Worm (Caenorhabditis elegans): ENCODE data around the gene C07B5.2.

C07B5.2 gene

ce11 chrX:9510448-9510847 lies 6.6 kb downstream of the C07B5.2 start:
- no peak for TF ChIP-seq dao-5 (tag; optimal IDR thresholded peaks at IDR 0.05)
- no peak for TF ChIP-seq him-1 (tag; optimal IDR thresholded peaks at IDR 0.05)
- no peak for TF ChIP-seq W03F9.2 (tag; optimal IDR thresholded peaks at IDR 0.05)

- TF ChIP-seq him-1 (tag; optimal IDR thresholded peaks at IDR 0.05) = no peak
- TF ChIP-seq dao-5 (tag; optimal IDR thresholded peaks at IDR 0.05) = no peak
- no peak for TF ChIP-seq W03F9.2 (tag; optimal IDR thresholded peaks at IDR 0.05)
Observed at ce11 chrX:9509922-9510321, 7.1 kb downstream of the C07B5.2 start.

ce11 chrX:9509516-9509915 lies 7.5 kb downstream of the C07B5.2 start:
- TF ChIP-seq dao-5 (tag; optimal IDR thresholded peaks at IDR 0.05) (no peak), him-1 (tag; optimal IDR thresholded peaks at IDR 0.05) (no peak), W03F9.2 (tag; optimal IDR thresholded peaks at IDR 0.05) (no peak)

- TF ChIP-seq W03F9.2 (tag; optimal IDR thresholded peaks at IDR 0.05) = no peak
Observed at ce11 chrX:9508426-9509010, 8.5 kb downstream of the C07B5.2 start.

ce11 chrX:9506341-9506740 lies 10.7 kb downstream of the C07B5.2 start:
- no peak for TF ChIP-seq dao-5 (tag; optimal IDR thresholded peaks at IDR 0.05)
- TF ChIP-seq W03F9.2 (tag; optimal IDR thresholded peaks at IDR 0.05) = no peak
- no peak for TF ChIP-seq him-1 (tag; optimal IDR thresholded peaks at IDR 0.05)

- TF ChIP-seq W03F9.2 (tag; optimal IDR thresholded peaks at IDR 0.05) = no peak
- TF ChIP-seq him-1 (tag; optimal IDR thresholded peaks at IDR 0.05) = no peak
- TF ChIP-seq dao-5 (tag; optimal IDR thresholded peaks at IDR 0.05) = no peak
Observed at ce11 chrX:9504911-9505397, 12.1 kb downstream of the C07B5.2 start.

- TF ChIP-seq dao-5 (tag; optimal IDR thresholded peaks at IDR 0.05) = no peak
- no peak for TF ChIP-seq him-1 (tag; optimal IDR thresholded peaks at IDR 0.05)
- no peak for TF ChIP-seq W03F9.2 (tag; optimal IDR thresholded peaks at IDR 0.05)
Observed at ce11 chrX:9504221-9504620, 12.8 kb downstream of the C07B5.2 start.

ce11 chrX:9499355-9499754 lies 17.7 kb downstream of the C07B5.2 start:
- TF ChIP-seq dao-5 (tag; optimal IDR thresholded peaks at IDR 0.05) (no peak), him-1 (tag; optimal IDR thresholded peaks at IDR 0.05) (no peak)

ce11 chrX:9494661-9495060 lies 22.3 kb downstream of the C07B5.2 start:
- TF ChIP-seq W03F9.2 (tag; optimal IDR thresholded peaks at IDR 0.05) = no peak
- TF ChIP-seq him-1 (tag; optimal IDR thresholded peaks at IDR 0.05) = no peak
- no peak for TF ChIP-seq dao-5 (tag; optimal IDR thresholded peaks at IDR 0.05)

- TF ChIP-seq W03F9.2 (tag; optimal IDR thresholded peaks at IDR 0.05) = no peak
- TF ChIP-seq him-1 (tag; optimal IDR thresholded peaks at IDR 0.05) = no peak
- no peak for TF ChIP-seq dao-5 (tag; optimal IDR thresholded peaks at IDR 0.05)
Observed at ce11 chrX:9491439-9491838, 25.6 kb downstream of the C07B5.2 start.

ce11 chrX:9489578-9489977 lies 27.4 kb downstream of the C07B5.2 start:
- TF ChIP-seq him-1 (tag; optimal IDR thresholded peaks at IDR 0.05) (no peak), W03F9.2 (tag; optimal IDR thresholded peaks at IDR 0.05) (no peak), dao-5 (tag; optimal IDR thresholded peaks at IDR 0.05) (no peak)

- TF ChIP-seq W03F9.2 (tag; optimal IDR thresholded peaks at IDR 0.05) = no peak
- no peak for TF ChIP-seq dao-5 (tag; optimal IDR thresholded peaks at IDR 0.05)
- no peak for TF ChIP-seq him-1 (tag; optimal IDR thresholded peaks at IDR 0.05)
Observed at ce11 chrX:9486160-9486559, 30.8 kb downstream of the C07B5.2 start.

- TF ChIP-seq W03F9.2 (tag; optimal IDR thresholded peaks at IDR 0.05) = no peak
- no peak for TF ChIP-seq dao-5 (tag; optimal IDR thresholded peaks at IDR 0.05)
- TF ChIP-seq him-1 (tag; optimal IDR thresholded peaks at IDR 0.05) = no peak
Observed at ce11 chrX:9483754-9484153, 33.3 kb downstream of the C07B5.2 start.

- no peak for TF ChIP-seq dao-5 (tag; optimal IDR thresholded peaks at IDR 0.05)
- no peak for TF ChIP-seq W03F9.2 (tag; optimal IDR thresholded peaks at IDR 0.05)
- TF ChIP-seq him-1 (tag; optimal IDR thresholded peaks at IDR 0.05) = no peak
Observed at ce11 chrX:9476752-9477151, 40.3 kb downstream of the C07B5.2 start.

- TF ChIP-seq dao-5 (tag; optimal IDR thresholded peaks at IDR 0.05) (no peak), him-1 (tag; optimal IDR thresholded peaks at IDR 0.05) (no peak), W03F9.2 (tag; optimal IDR thresholded peaks at IDR 0.05) (no peak)
Observed at ce11 chrX:9472170-9472569, 44.8 kb downstream of the C07B5.2 start, which contains the start of gene gap-2. gap-2 (plus strand) TSS chrX:9472470.
